Fruit fly (Drosophila melanogaster) Kc167 (cell line): Measurements from ENCODE around the gene CG14200.

Experiments used
- Myc ChIP-seq: fragments of >200 bp; optimal IDR thresholded peaks from 2 replicates; lab custom pipeline; 2017; ENCODE audit warnings: missing external identifiers
- Sin3A ChIP-seq: fragments of >200 bp; optimal IDR thresholded peaks from 2 replicates; lab custom pipeline; 2018; ENCODE audit warnings: missing external identifiers
- h ChIP-seq: fragments of >200 bp; optimal IDR thresholded peaks from 3 replicates; lab custom pipeline; 2018; ENCODE audit warnings: missing external identifiers
- insv ChIP-seq: fragments of >200 bp; optimal IDR thresholded peaks from 3 replicates; lab custom pipeline; 2018; ENCODE audit warnings: missing external identifiers
- psq ChIP-seq: fragments of >200 bp; optimal IDR thresholded peaks from 2 replicates; lab custom pipeline; 2017; ENCODE audit warnings: missing external identifiers
- ttk ChIP-seq: sonication (Bioruptor generic); optimal IDR thresholded peaks from 2 replicates; lab custom pipeline; 2017; ENCODE audit warnings: missing external identifiers

CG14200 gene

DNA sequence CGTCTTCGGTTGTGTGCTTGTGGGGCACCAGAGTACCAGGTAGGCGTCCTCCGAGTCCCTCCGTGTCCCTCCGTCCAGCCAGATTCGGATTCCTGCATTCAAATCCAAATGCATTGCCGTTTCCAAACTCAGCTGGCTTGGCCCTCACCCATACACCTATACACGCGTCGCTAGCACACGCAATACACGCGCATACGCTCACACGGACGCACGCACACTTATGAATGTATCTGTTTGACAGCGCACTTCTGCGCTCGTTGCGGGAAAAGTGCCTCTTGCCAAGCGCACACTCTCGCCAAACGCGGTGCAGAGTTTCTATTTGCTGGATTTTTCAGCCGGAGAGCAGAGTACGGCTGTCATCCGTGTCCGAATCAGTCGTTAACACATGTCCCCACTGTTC is 27.3 kb downstream of the CG14200 start:
- TF ChIP-seq psq (lab: Kevin White, UChicago) (no peak), Sin3A (lab: Kevin White, UChicago) (no peak), insv (lab: Kevin White, UChicago) (no peak), ttk (lab: Kevin White, UChicago) (no peak), Myc (lab: Kevin White, UChicago) (no peak), h (no peak)

dm6 chrX:19531642-19532041 is 36.3 kb downstream of the CG14200 start, which contains the start of gene CG12231:
Gene CG12231 (minus strand): TSS chrX:19531742.
- no peak for TF ChIP-seq Myc (lab: Kevin White, UChicago)
- no peak for TF ChIP-seq ttk (lab: Kevin White, UChicago)
- TF ChIP-seq Sin3A (lab: Kevin White, UChicago): no peak
- TF ChIP-seq insv (lab: Kevin White, UChicago): no peak
- TF ChIP-seq psq (lab: Kevin White, UChicago): no peak
- no peak for TF ChIP-seq h

dm6 chrX:19535394-19535793 is 40.1 kb downstream of the CG14200 start:
- TF ChIP-seq Sin3A (lab: Kevin White, UChicago) (no peak), Myc (lab: Kevin White, UChicago) (no peak), insv (lab: Kevin White, UChicago) (no peak), psq (lab: Kevin White, UChicago) (no peak), ttk (lab: Kevin White, UChicago) (no peak), h (no peak)

- TF ChIP-seq psq (lab: Kevin White, UChicago) (no peak), insv (lab: Kevin White, UChicago) (no peak), Sin3A (lab: Kevin White, UChicago) (no peak), h (no peak), ttk (lab: Kevin White, UChicago) (no peak), Myc (lab: Kevin White, UChicago) (no peak)
Observed at dm6 chrX:19545865-19546657, 50.8 kb downstream of the CG14200 start.

DNA sequence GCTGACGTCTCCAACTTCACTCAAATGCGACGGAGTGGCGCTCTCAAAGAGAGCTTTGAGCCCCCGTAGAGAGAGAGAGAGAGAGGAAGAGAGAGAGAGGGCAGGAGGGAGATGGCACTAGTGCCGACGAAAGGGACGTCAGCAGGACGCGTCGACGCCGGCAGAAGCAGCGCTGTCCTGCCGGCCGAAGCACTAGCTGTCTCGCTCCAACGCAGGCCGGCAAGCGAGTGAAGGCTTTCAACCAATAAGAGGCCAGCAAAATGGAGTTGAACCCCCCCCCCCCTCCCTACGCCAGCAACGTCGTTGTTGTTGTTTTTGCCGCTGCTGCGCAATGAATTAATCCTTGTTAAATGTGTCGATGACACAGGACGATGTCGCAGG is 51.3 kb downstream of the CG14200 start:
- TF ChIP-seq ttk (lab: Kevin White, UChicago): no peak
- TF ChIP-seq h: no peak

- TF ChIP-seq h: no peak
- TF ChIP-seq psq (lab: Kevin White, UChicago): no peak
- TF ChIP-seq Sin3A (lab: Kevin White, UChicago): no peak
- no peak for TF ChIP-seq insv (lab: Kevin White, UChicago)
- TF ChIP-seq ttk (lab: Kevin White, UChicago): no peak
- no peak for TF ChIP-seq Myc (lab: Kevin White, UChicago)
Observed at dm6 chrX:19547382-19547781, 52.1 kb downstream of the CG14200 start, which contains the start of gene CG32532. Gene CG32532 (minus strand): TSS chrX:19547482.

DNA sequence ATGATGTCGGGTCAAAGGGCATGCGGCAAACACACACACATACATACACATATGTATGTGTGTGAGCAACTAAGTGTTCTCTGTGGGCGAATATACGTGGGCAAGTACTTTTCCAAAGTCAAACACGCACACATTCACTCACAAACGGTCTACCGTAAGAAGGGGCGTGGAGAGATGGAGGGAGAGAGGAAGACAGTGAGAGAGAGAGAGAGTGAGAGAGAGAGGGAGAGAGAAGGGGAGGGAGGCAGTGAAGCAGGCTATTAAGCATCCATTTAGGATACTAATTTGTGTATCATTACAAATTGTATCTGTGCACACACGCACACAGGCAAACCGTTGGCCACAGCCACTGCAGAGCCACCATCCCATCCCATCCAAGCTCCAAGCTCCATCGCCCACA is 53.1 kb downstream of the CG14200 start:
- TF ChIP-seq Sin3A (lab: Kevin White, UChicago) (no peak), psq (lab: Kevin White, UChicago) (no peak), ttk (lab: Kevin White, UChicago) (no peak), Myc (lab: Kevin White, UChicago) (no peak), h (no peak), insv (lab: Kevin White, UChicago) (no peak)

DNA sequence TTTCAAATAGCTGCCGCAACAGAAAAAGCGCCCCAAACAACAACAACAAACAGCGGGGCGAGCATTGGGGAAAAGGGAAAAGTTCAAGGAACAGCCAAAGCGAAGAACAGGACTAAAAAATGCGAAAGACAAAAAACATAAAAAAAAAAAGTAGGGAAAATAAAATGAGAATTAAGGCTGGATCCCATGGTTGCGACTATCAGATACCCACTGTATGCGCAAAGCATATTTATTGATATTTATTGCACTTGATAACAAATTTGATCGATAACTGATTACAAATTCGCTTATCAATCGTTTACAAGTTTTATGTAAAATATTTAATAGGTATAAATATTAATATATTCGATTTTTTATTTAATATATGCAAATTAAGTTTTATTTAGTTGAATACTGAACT is 54.3 kb downstream of the CG14200 start:
- TF ChIP-seq psq (lab: Kevin White, UChicago) (no peak), Sin3A (lab: Kevin White, UChicago) (no peak), ttk (lab: Kevin White, UChicago) (no peak), Myc (lab: Kevin White, UChicago) (no peak), h (no peak), insv (lab: Kevin White, UChicago) (no peak)

DNA sequence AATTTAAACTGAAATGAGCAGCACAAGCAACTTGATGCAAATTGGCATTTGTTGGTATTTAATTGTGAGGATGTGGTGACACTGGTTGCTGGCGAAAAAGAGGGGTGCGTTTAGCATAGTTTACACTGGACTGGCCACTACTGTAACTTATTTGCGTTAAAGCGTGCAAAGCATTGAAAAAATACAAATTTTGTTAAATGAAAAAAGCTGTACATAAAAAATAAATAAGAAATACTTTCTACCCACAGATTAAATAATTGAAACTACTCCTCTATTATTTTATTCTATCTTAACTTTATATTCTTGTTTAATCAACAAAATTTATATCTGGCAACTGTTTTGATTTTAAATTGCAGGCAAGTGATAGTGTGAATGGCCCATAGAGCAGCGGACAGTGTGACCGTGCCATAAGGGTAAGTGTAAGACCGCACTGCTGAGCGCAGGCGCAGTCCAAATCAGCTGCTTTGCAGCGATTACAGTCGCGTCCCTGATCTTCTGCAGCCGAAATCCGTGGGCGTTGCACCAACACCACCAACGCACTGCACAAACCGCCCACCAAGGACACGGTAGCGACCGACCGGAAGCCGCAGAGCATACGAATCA is 70.5 kb downstream of the CG14200 start, which contains the start of the genes Grip84 and car:
Grip84 (minus strand) TSS at position 51 of the 603 bp plus-strand sequence.
car (plus strand) TSS at position 306 of the 603 bp plus-strand sequence.
- TF ChIP-seq insv (lab: Kevin White, UChicago): no peak
- no peak for TF ChIP-seq Sin3A (lab: Kevin White, UChicago)
- TF ChIP-seq psq (lab: Kevin White, UChicago): no peak
- no peak for TF ChIP-seq ttk (lab: Kevin White, UChicago)
